Worm (Caenorhabditis elegans): ENCODE results near the gene clh-1.

The clh-1 gene

ce11 chrII:11841653-11842052 lies 14.6 kb downstream of the clh-1 start:
- TF ChIP-seq snu-23 (GFP tag; optimal IDR thresholded peaks at IDR 0.05), result peak; percentile 35
- peak; percentile 57 for TF ChIP-seq nhr-71 (tag; optimal IDR thresholded peaks at IDR 0.05)
- TF ChIP-seq nhr-20 (tag; optimal IDR thresholded peaks at IDR 0.05), result peak; percentile 50
- no peak for TF ChIP-seq zip-4 (GFP tag; optimal IDR thresholded peaks at IDR 0.05)
- peak; percentile 40 for TF ChIP-seq nhr-47 (tag; optimal IDR thresholded peaks at IDR 0.05)
- TF ChIP-seq lin-35 (GFP tag; optimal IDR thresholded peaks at IDR 0.05), result no peak
- TF ChIP-seq nhr-19 (GFP tag; conservative IDR thresholded peaks at IDR 0.05), result 0 out of 2 replicates have a peak, but pooled peaks have one; percentile 21
- TF ChIP-seq grh-1 (GFP tag; IDR thresholded peaks at IDR 0.05), result 0 out of 2 replicates have a peak, but pooled peaks have one; percentile 14
- TF ChIP-seq nhr-90 (tag; optimal IDR thresholded peaks at IDR 0.05; ENCODE audit: poor library complexity), result peak; percentile 59
- no peak for TF ChIP-seq nhr-76 (tag; optimal IDR thresholded peaks at IDR 0.05)
- peak; percentile 35 for TF ChIP-seq lin-14 (GFP tag; optimal IDR thresholded peaks at IDR 0.05)
- TF ChIP-seq nhr-84 (tag; optimal IDR thresholded peaks at IDR 0.05), result no peak
- TF ChIP-seq zag-1 (tag; optimal IDR thresholded peaks at IDR 0.05), result no peak
- peak; percentile 80 for TF ChIP-seq snpc-4 (tag; optimal IDR thresholded peaks at IDR 0.05)
- peak; percentile 90 for TF ChIP-seq nhr-85 (tag)

- peak in 1 of 6 experiments; percentile 48 for TF ChIP-seq elt-3 (tag; optimal IDR thresholded peaks at IDR 0.05)
- TF ChIP-seq pqm-1 (tag; optimal IDR thresholded peaks at IDR 0.05), result no peak
- peak in 1 of 2 experiments; percentile 18 for TF ChIP-seq lsy-2 (tag; optimal IDR thresholded peaks at IDR 0.05)
- peak; percentile 15 for TF ChIP-seq blmp-1 (tag; optimal IDR thresholded peaks at IDR 0.05)
- TF ChIP-seq lin-14 (GFP tag; optimal IDR thresholded peaks at IDR 0.05), result peak; percentile 50
- peak; percentile 60 for TF ChIP-seq nhr-20 (tag; optimal IDR thresholded peaks at IDR 0.05)
- TF ChIP-seq nhr-85 (tag), result peak; percentile 89
- peak; percentile 21; the same call in 1 of the 2 replicates for TF ChIP-seq nhr-19 (GFP tag; conservative IDR thresholded peaks at IDR 0.05)
- TF ChIP-seq nhr-71 (tag; optimal IDR thresholded peaks at IDR 0.05), result peak; percentile 64
- no peak for TF ChIP-seq zip-4 (GFP tag; optimal IDR thresholded peaks at IDR 0.05)
- peak; percentile 14 for TF ChIP-seq snu-23 (GFP tag; optimal IDR thresholded peaks at IDR 0.05)
- TF ChIP-seq alr-1 (tag; optimal IDR thresholded peaks at IDR 0.05; ENCODE audit: borderline replicate concordance), result no peak
Observed at ce11 chrII:11839116-11839515, 17.1 kb downstream of the clh-1 start.

ce11 chrII:11838353-11838752 lies 17.9 kb downstream of the clh-1 start:
- no peak for TF ChIP-seq nhr-11 (tag; optimal IDR thresholded peaks at IDR 0.05)
- no peak for TF ChIP-seq tlp-1 (tag; optimal IDR thresholded peaks at IDR 0.05)
- TF ChIP-seq C16A3.4 (tag; optimal IDR thresholded peaks at IDR 0.05), result no peak
- TF ChIP-seq fkh-10 (GFP tag; optimal IDR thresholded peaks at IDR 0.05), result no peak
- TF ChIP-seq swsn-7 (tag; optimal IDR thresholded peaks at IDR 0.05), result no peak
- no peak for TF ChIP-seq alr-1 (tag; optimal IDR thresholded peaks at IDR 0.05; ENCODE audit: borderline replicate concordance)
- TF ChIP-seq nhr-19 (GFP tag; conservative IDR thresholded peaks at IDR 0.05), result peak; percentile 24; the same call in 1 of the 2 replicates
- no peak for TF ChIP-seq xbp-1 (tag; optimal IDR thresholded peaks at IDR 0.05)
- TF ChIP-seq tbx-2 (tag; optimal IDR thresholded peaks at IDR 0.05), result peak; percentile 41
- no peak for TF ChIP-seq elt-2 (tag; optimal IDR thresholded peaks at IDR 0.05)
- no peak for TF ChIP-seq snpc-4 (tag; optimal IDR thresholded peaks at IDR 0.05)
- TF ChIP-seq nhr-237 (tag; optimal IDR thresholded peaks at IDR 0.05), result no peak
- TF ChIP-seq nhr-84 (tag; optimal IDR thresholded peaks at IDR 0.05), result no peak
- TF ChIP-seq aha-1 (tag; optimal IDR thresholded peaks at IDR 0.05), result no peak
- TF ChIP-seq unc-62 (GFP tag; optimal IDR thresholded peaks at IDR 0.05), result no peak
- no peak for TF ChIP-seq lir-3 (tag; optimal IDR thresholded peaks at IDR 0.05; ENCODE audit: poor library complexity)
- no peak for TF ChIP-seq nhr-76 (tag; optimal IDR thresholded peaks at IDR 0.05)
- no peak for TF ChIP-seq ets-5 (GFP tag; IDR thresholded peaks at IDR 0.05)
- no peak for TF ChIP-seq ceh-90 (tag; optimal IDR thresholded peaks at IDR 0.05)
- no peak for TF ChIP-seq mep-1 (tag; optimal IDR thresholded peaks at IDR 0.05)
- no peak for TF ChIP-seq C34B4.2 (tag; optimal IDR thresholded peaks at IDR 0.05)
- TF ChIP-seq fkh-4 (tag; optimal IDR thresholded peaks at IDR 0.05; ENCODE audit: borderline replicate concordance), result no peak
- TF ChIP-seq unc-86 (tag; optimal IDR thresholded peaks at IDR 0.05), result no peak
- TF ChIP-seq grh-1 (GFP tag; IDR thresholded peaks at IDR 0.05), result no peak
- no peak for TF ChIP-seq lin-39 (tag; optimal IDR thresholded peaks at IDR 0.05)
- TF ChIP-seq pag-3 (tag; optimal IDR thresholded peaks at IDR 0.05; ENCODE audit: borderline replicate concordance, insufficient read depth), result no peak
- TF ChIP-seq skn-1 (tag; optimal IDR thresholded peaks at IDR 0.05), result no peak
- no peak for TF ChIP-seq mef-2 (tag; optimal IDR thresholded peaks at IDR 0.05)
- no peak for TF ChIP-seq egl-27 (tag; optimal IDR thresholded peaks at IDR 0.05)
- TF ChIP-seq fos-1 (tag; optimal IDR thresholded peaks at IDR 0.05), result no peak
- TF ChIP-seq aly-2 (tag; optimal IDR thresholded peaks at IDR 0.05), result no peak
- no peak for TF ChIP-seq jun-1 (tag; optimal IDR thresholded peaks at IDR 0.05)
- no peak for TF ChIP-seq unc-130 (tag; optimal IDR thresholded peaks at IDR 0.05)
- TF ChIP-seq pax-3 (tag; optimal IDR thresholded peaks at IDR 0.05), result no peak
